Worm (Caenorhabditis elegans) whole organism, L4 larva: ENCODE results near the gene nas-31.

Experiments used
- aha-1 ChIP-seq: fragments of 150-350 bp; peaks from one replicate; lab custom pipeline; 2014; ENCODE audit warnings: missing biosample characterization, missing genetic modification characterization
- aly-2 ChIP-seq: sonication (generic microtip); optimal IDR thresholded peaks from 2 replicates; lab custom pipeline; 2018; ENCODE audit warnings: missing biosample characterization, missing genetic modification characterization
- fos-1 ChIP-seq: fragments of 150-350 bp; optimal IDR thresholded peaks from 2 replicates; lab custom pipeline; 2014; ENCODE audit warnings: missing biosample characterization, missing genetic modification characterization
- jun-1 ChIP-seq: fragments of 150-350 bp; optimal IDR thresholded peaks from 2 replicates; lab custom pipeline; 2014; ENCODE audit warnings: missing biosample characterization, missing genetic modification reagents, missing genetic modification characterization
- madf-9 ChIP-seq: fragments of 200-800 bp; sonication (Bioruptor generic); conservative IDR thresholded peaks from 2 replicates; pipeline ENCODE4 v1.3.6; 2022; ENCODE audit warnings: missing genetic modification reagents, missing genetic modification characterization, missing compliant biosample characterization
- nhr-28 ChIP-seq: fragments of 150-350 bp; optimal IDR thresholded peaks from 2 replicates; lab custom pipeline; 2014; ENCODE audit warnings: missing biosample characterization, missing genetic modification characterization
- unc-62 ChIP-seq, 3 experiments: fragments of 150-350 bp in 1 of 3; sonication (generic microtip); optimal IDR thresholded peaks in 2 of 3; peaks in 1 of 3; 1 replicate in 1 of 3; 2 replicates in 2 of 3; lab custom pipeline; 2014 to 2017; ENCODE audit warnings: missing biosample characterization in 3 of 3, missing genetic modification characterization in 3 of 3, missing genetic modification reagents in 3 of 3, missing genotype in 1 of 3

ce11 chrV:10896706-10897105, 24.9 kb downstream of the nas-31 start:
- TF ChIP-seq madf-9 (no peak), aly-2 (tag; lab: Kevin White, UChicago) (no peak), nhr-28 (tag; lab: Kevin White, UChicago) (no peak), fos-1 (tag; lab: Kevin White, UChicago) (no peak), jun-1 (no peak), unc-62 (GFP tag; optimal IDR thresholded peaks at IDR 0.05 in 1 of 2; lab: Kevin White, UChicago) (no peak), unc-62 (tag; optimal IDR thresholded peaks at IDR 0.05; lab: Kevin White, UChicago) (no peak), aha-1 (no peak)
